Fruit fly (Drosophila melanogaster) whole organism, prepupa: ENCODE results near the gene Tcs5.

Source experiments
- Blimp-1 ChIP-seq: fragments of 200-800 bp; sonication (Bioruptor generic); optimal IDR thresholded peaks from 3 replicates; lab custom pipeline; 2017; ENCODE audit warnings: missing biosample characterization, missing genetic modification characterization, mild to moderate bottlenecking, moderate library complexity, missing genetic modification reagents
- CG10631 ChIP-seq: fragments of 200-800 bp; sonication (Bioruptor generic); optimal IDR thresholded peaks from 2 replicates; lab custom pipeline; 2016; ENCODE audit warnings: missing biosample characterization, missing genetic modification characterization
- CG10669 ChIP-seq: fragments of 200-800 bp; sonication (Bioruptor generic); optimal IDR thresholded peaks from 3 replicates; lab custom pipeline; 2018; ENCODE audit warnings: missing biosample characterization, mild to moderate bottlenecking, missing genetic modification characterization, moderate library complexity
- CG11294 ChIP-seq: fragments of 200-800 bp; sonication (Bioruptor generic); IDR thresholded peaks from 2 replicates; pipeline ENCODE4 v1.3.6; 2022; ENCODE audit warnings: missing biosample characterization, missing genetic modification characterization
- CG11902 ChIP-seq: fragments of 200-800 bp; sonication (Bioruptor generic); optimal IDR thresholded peaks from 3 replicates; lab custom pipeline; 2016; ENCODE audit warnings: missing biosample characterization, missing genetic modification characterization
- CG15336 ChIP-seq: fragments of 200-800 bp; sonication (Bioruptor generic); IDR thresholded peaks from 2 replicates; pipeline ENCODE4 v1.3.6; 2022; ENCODE audit warnings: missing biosample characterization, missing genetic modification characterization
- CG1621 ChIP-seq: fragments of 200-800 bp; sonication (Bioruptor generic); optimal IDR thresholded peaks from 3 replicates; lab custom pipeline; 2018; ENCODE audit warnings: missing biosample characterization, mild to moderate bottlenecking, missing genetic modification characterization
- CG16779 ChIP-seq: fragments of 200-800 bp; sonication (Bioruptor generic); optimal IDR thresholded peaks from 3 replicates; lab custom pipeline; 2017; ENCODE audit warnings: missing biosample characterization, mild to moderate bottlenecking, missing genetic modification characterization
- CG32006 ChIP-seq: fragments of 200-800 bp; sonication (Bioruptor generic); optimal IDR thresholded peaks from 3 replicates; lab custom pipeline; 2017; ENCODE audit warnings: missing biosample characterization, mild to moderate bottlenecking, missing genetic modification characterization
- CG34406 ChIP-seq: fragments of 200-800 bp; sonication (Bioruptor generic); optimal IDR thresholded peaks from 3 replicates; lab custom pipeline; 2016; ENCODE audit warnings: missing biosample characterization, missing genetic modification characterization
- CG4318 ChIP-seq: fragments of 200-800 bp; sonication (Bioruptor generic); optimal IDR thresholded peaks from 3 replicates; lab custom pipeline; 2017; ENCODE audit warnings: missing biosample characterization, mild to moderate bottlenecking, missing genetic modification characterization
- CG6163 ChIP-seq: fragments of 200-800 bp; sonication (Bioruptor generic); IDR thresholded peaks from 3 replicates; pipeline ENCODE4 v1.3.6; 2022; ENCODE audit warnings: missing biosample characterization, missing genetic modification characterization
- CG6276 ChIP-seq: fragments of 200-800 bp; sonication (Bioruptor generic); optimal IDR thresholded peaks from 2 replicates; lab custom pipeline; 2017; ENCODE audit warnings: missing biosample characterization, mild to moderate bottlenecking, missing genetic modification characterization
- CG6792 ChIP-seq: fragments of 200-800 bp; sonication (Bioruptor generic); optimal IDR thresholded peaks from 3 replicates; lab custom pipeline; 2016; ENCODE audit warnings: missing biosample characterization, missing genetic modification characterization
- CG6808 ChIP-seq: fragments of 200-800 bp; sonication (Bioruptor generic); optimal IDR thresholded peaks from 3 replicates; lab custom pipeline; 2017; ENCODE audit warnings: missing biosample characterization, missing genetic modification characterization, mild to moderate bottlenecking, moderate library complexity, missing genetic modification reagents
- CG6854 ChIP-seq: fragments of 200-800 bp; sonication (Bioruptor generic); optimal IDR thresholded peaks from 2 replicates; lab custom pipeline; 2017; ENCODE audit warnings: missing biosample characterization, mild to moderate bottlenecking, missing genetic modification characterization
- CG7368 ChIP-seq: fragments of 200-800 bp; sonication (Bioruptor generic); optimal IDR thresholded peaks from 3 replicates; lab custom pipeline; 2016; ENCODE audit warnings: missing biosample characterization, missing genetic modification characterization
- CG8319 ChIP-seq: fragments of 200-800 bp; sonication (Bioruptor generic); optimal IDR thresholded peaks from 3 replicates; lab custom pipeline; 2016; ENCODE audit warnings: missing biosample characterization, missing genetic modification characterization
- CG8632 ChIP-seq: fragments of 200-800 bp; sonication (Bioruptor generic); optimal IDR thresholded peaks from 3 replicates; lab custom pipeline; 2016; ENCODE audit warnings: missing biosample characterization, missing genetic modification characterization
- CG9139 ChIP-seq: fragments of 200-800 bp; sonication (Bioruptor generic); optimal IDR thresholded peaks from 3 replicates; lab custom pipeline; 2017; ENCODE audit warnings: missing biosample characterization, mild to moderate bottlenecking, missing genetic modification characterization
- Eip93F ChIP-seq: fragments of 200-800 bp; sonication (Bioruptor generic); optimal IDR thresholded peaks from 2 replicates; lab custom pipeline; 2016; ENCODE audit warnings: missing biosample characterization, mild to moderate bottlenecking, missing genetic modification characterization
- Ets21C ChIP-seq: fragments of 200-800 bp; sonication (Bioruptor generic); optimal IDR thresholded peaks from 3 replicates; lab custom pipeline; 2016; ENCODE audit warnings: missing biosample characterization, missing genetic modification characterization
- Ets96B ChIP-seq: fragments of 200-800 bp; optimal IDR thresholded peaks from 2 replicates; lab custom pipeline; 2019; ENCODE audit warnings: missing biosample characterization, mild to moderate bottlenecking, missing genetic modification characterization, moderate library complexity
- Gug ChIP-seq: fragments of 200-800 bp; sonication (Bioruptor generic); IDR thresholded peaks from 2 replicates; pipeline ENCODE4 v1.3.6; 2022; ENCODE audit warnings: missing biosample characterization, missing genetic modification characterization
- Hr38 ChIP-seq: sonication (Bioruptor generic); optimal IDR thresholded peaks from 2 replicates; lab custom pipeline; 2016; ENCODE audit warnings: missing biosample characterization, missing genetic modification characterization
- Hr39 ChIP-seq: fragments of 200-800 bp; sonication (Bioruptor generic); optimal IDR thresholded peaks from 2 replicates; lab custom pipeline; 2016; ENCODE audit warnings: missing biosample characterization, missing genetic modification characterization
- Hr4 ChIP-seq: fragments of 200-800 bp; sonication (Bioruptor generic); optimal IDR thresholded peaks from 3 replicates; lab custom pipeline; 2016; ENCODE audit warnings: missing biosample characterization, missing genetic modification characterization
- Lpt ChIP-seq: fragments of 200-800 bp; sonication (Bioruptor generic); optimal IDR thresholded peaks from 3 replicates; lab custom pipeline; 2016; ENCODE audit warnings: missing biosample characterization, missing genetic modification characterization
- Met ChIP-seq: fragments of 200-800 bp; sonication (Bioruptor generic); optimal IDR thresholded peaks from 3 replicates; lab custom pipeline; 2016; ENCODE audit warnings: missing biosample characterization, missing genetic modification characterization
- OdsH ChIP-seq: fragments of 200-800 bp; sonication (Bioruptor generic); optimal IDR thresholded peaks from 3 replicates; lab custom pipeline; 2016; ENCODE audit warnings: missing biosample characterization, missing genetic modification characterization
- Smox ChIP-seq: fragments of 200-800 bp; sonication (Bioruptor generic); optimal IDR thresholded peaks from 3 replicates; lab custom pipeline; 2016; ENCODE audit warnings: missing biosample characterization, missing genetic modification characterization
- Sox102F ChIP-seq: fragments of 200-800 bp; sonication (Bioruptor generic); optimal IDR thresholded peaks from 2 replicates; lab custom pipeline; 2016; ENCODE audit warnings: missing biosample characterization, mild to moderate bottlenecking, missing genetic modification characterization
- Sox14 ChIP-seq: fragments of 200-800 bp; sonication (Bioruptor generic); optimal IDR thresholded peaks from 3 replicates; lab custom pipeline; 2016; ENCODE audit warnings: missing biosample characterization, missing genetic modification characterization
- Sox15 ChIP-seq: fragments of 200-800 bp; sonication (Bioruptor generic); optimal IDR thresholded peaks from 3 replicates; lab custom pipeline; 2016; ENCODE audit warnings: missing biosample characterization, missing genetic modification characterization
- achi ChIP-seq: fragments of 200-800 bp; sonication (Bioruptor generic); optimal IDR thresholded peaks from 3 replicates; lab custom pipeline; 2016; ENCODE audit warnings: missing biosample characterization, missing genetic modification characterization
- acj6 ChIP-seq: fragments of 200-800 bp; sonication (Bioruptor generic); optimal IDR thresholded peaks from 3 replicates; lab custom pipeline; 2016; ENCODE audit warnings: missing biosample characterization, missing genetic modification characterization
- dac ChIP-seq: fragments of 200-800 bp; sonication (Bioruptor generic); optimal IDR thresholded peaks from 2 replicates; lab custom pipeline; 2017; ENCODE audit warnings: missing biosample characterization, mild to moderate bottlenecking, missing genetic modification characterization
- dsx ChIP-seq: fragments of 200-800 bp; optimal IDR thresholded peaks from 3 replicates; lab custom pipeline; 2019; ENCODE audit warnings: missing biosample characterization, mild to moderate bottlenecking, missing genetic modification characterization, moderate library complexity; ENCODE audit not compliant: poor library complexity, severe bottlenecking
- eg ChIP-seq: fragments of 200-800 bp; sonication (Bioruptor generic); IDR thresholded peaks from 3 replicates; pipeline ENCODE4 v1.3.6; 2022; ENCODE audit warnings: missing biosample characterization, missing genetic modification characterization
- esn ChIP-seq: fragments of 200-800 bp; sonication (Bioruptor generic); optimal IDR thresholded peaks from 2 replicates; lab custom pipeline; 2016; ENCODE audit warnings: missing biosample characterization, mild to moderate bottlenecking, missing genetic modification characterization, moderate library complexity
- fd59A ChIP-seq: fragments of 200-800 bp; sonication (Bioruptor generic); optimal IDR thresholded peaks from 2 replicates; lab custom pipeline; 2017; ENCODE audit warnings: missing biosample characterization, mild to moderate bottlenecking, missing genetic modification characterization, missing genetic modification reagents
- fd85E ChIP-seq: fragments of 200-800 bp; sonication (Bioruptor generic); optimal IDR thresholded peaks from 3 replicates; lab custom pipeline; 2016; ENCODE audit warnings: missing biosample characterization, missing genetic modification characterization
- lz ChIP-seq: fragments of 200-800 bp; sonication (Bioruptor generic); optimal IDR thresholded peaks from 3 replicates; lab custom pipeline; 2016; ENCODE audit warnings: missing biosample characterization, missing genetic modification characterization
- net ChIP-seq: fragments of 200-800 bp; sonication (Bioruptor generic); optimal IDR thresholded peaks from 3 replicates; lab custom pipeline; 2016; ENCODE audit warnings: missing biosample characterization, missing genetic modification characterization
- salr ChIP-seq, 2 experiments: fragments of 200-800 bp; sonication (Bioruptor generic); optimal IDR thresholded peaks; 3 replicates each; lab custom pipeline; 2016 to 2018; ENCODE audit warnings: missing biosample characterization in 2 of 2, missing genetic modification characterization in 2 of 2, mild to moderate bottlenecking in 1 of 2
- svp ChIP-seq: fragments of 200-800 bp; sonication (Bioruptor generic); peaks from one replicate; lab custom pipeline; 2016; ENCODE audit warnings: missing biosample characterization, missing genetic modification characterization
- topi ChIP-seq: fragments of 200-800 bp; sonication (Bioruptor generic); optimal IDR thresholded peaks from 3 replicates; lab custom pipeline; 2016; ENCODE audit warnings: missing biosample characterization, missing genetic modification characterization
- vri ChIP-seq: fragments of 200-800 bp; sonication (Bioruptor generic); optimal IDR thresholded peaks from 3 replicates; lab custom pipeline; 2016; ENCODE audit warnings: missing biosample characterization, mild to moderate bottlenecking, missing genetic modification characterization

Gene Tcs5

dm6 chr3L:5182994-5183566 lies 43.9 kb upstream of the Tcs5 start (continued):
- no peak for TF ChIP-seq CG6854 (GFP tag; lab: Kevin White, UChicago)
- 0 out of 3 replicates have a peak, but pooled peaks have one; percentile 9 for TF ChIP-seq eg
- no peak for TF ChIP-seq Blimp-1 (GFP tag; lab: Kevin White, UChicago)
- TF ChIP-seq lz (GFP tag; lab: Kevin White, UChicago), result no peak
- TF ChIP-seq CG16779 (tag; lab: Kevin White, UChicago), result no peak
- peak; percentile 78 for TF ChIP-seq svp (GFP tag; lab: Kevin White, UChicago)
- no peak for TF ChIP-seq Hr38
- no peak for TF ChIP-seq CG1621

dm6 chr3L:5182255-5182993 lies 43.2 kb upstream of the Tcs5 start:
- TF ChIP-seq Sox15 (GFP tag; lab: Kevin White, UChicago) (no peak), CG1621 (no peak), CG34406 (peak; percentile 26), CG9139 (GFP tag; lab: Kevin White, UChicago) (no peak), Gug (GFP tag; lab: Robert Waterston, UW) (no peak), fd85E (GFP tag; lab: Kevin White, UChicago) (no peak), Ets21C (GFP tag; lab: Kevin White, UChicago) (peak; percentile 16), CG11294 (no peak), CG32006 (GFP tag; lab: Kevin White, UChicago) (peak; percentile 34), dac (GFP tag; lab: Kevin White, UChicago) (no peak), Smox (GFP tag; lab: Kevin White, UChicago) (peak; percentile 36), acj6 (peak; percentile 35), Blimp-1 (GFP tag; lab: Kevin White, UChicago) (no peak), CG6276 (GFP tag; lab: Kevin White, UChicago) (no peak), Lpt (GFP tag; lab: Kevin White, UChicago) (no peak), Hr39 (GFP tag; lab: Kevin White, UChicago) (peak; percentile 30), CG6808 (GFP tag; lab: Kevin White, UChicago) (peak; percentile 10), CG10631 (peak; percentile 22), CG11902 (GFP tag; lab: Kevin White, UChicago) (peak; percentile 11), vri (GFP tag; lab: Kevin White, UChicago) (no peak), CG10669 (GFP tag; lab: Kevin White, UChicago) (peak; percentile 21), fd59A (GFP tag; lab: Kevin White, UChicago) (no peak), OdsH (GFP tag; lab: Kevin White, UChicago) (peak; percentile 45), Sox102F (peak; percentile 41), svp (GFP tag; lab: Kevin White, UChicago) (peak; percentile 69), salr (GFP tag; optimal IDR thresholded peaks at IDR 0.05; lab: Kevin White, UChicago) (peak in 1 of 2 experiments; percentile 28), Hr38 (no peak), CG8632 (GFP tag; lab: Kevin White, UChicago) (peak; percentile 27), Ets96B (peak; percentile 20), CG7368 (GFP tag; lab: Kevin White, UChicago) (peak; percentile 3), dsx (GFP tag; lab: Kevin White, UChicago) (no peak), CG8319 (peak; percentile 44), CG6792 (peak; percentile 43), CG15336 (GFP tag; lab: Robert Waterston, UW) (peak; percentile 33; the same call in 1 of the 2 replicates), Sox14 (GFP tag; lab: Kevin White, UChicago) (peak; percentile 10), CG4318 (GFP tag; lab: Kevin White, UChicago) (no peak), esn (GFP tag; lab: Kevin White, UChicago) (peak; percentile 40), Hr4 (GFP tag; lab: Kevin White, UChicago) (peak; percentile 0), topi (GFP tag; lab: Kevin White, UChicago) (peak; percentile 53), CG6163 (GFP tag; lab: Robert Waterston, UW) (0 out of 3 replicates have a peak, but pooled peaks have one; percentile 39), net (peak; percentile 10), Eip93F (GFP tag; lab: Kevin White, UChicago) (no peak), CG16779 (tag; lab: Kevin White, UChicago) (no peak), Met (peak; percentile 60), achi (GFP tag; lab: Kevin White, UChicago) (peak; percentile 47)
